Worm (Caenorhabditis elegans) whole organism, young adult: ENCODE data around the gene F29B9.1.

Experiments used
- F33H1.4 ChIP-seq: fragments of 200-800 bp; sonication (Bioruptor generic); IDR thresholded peaks from 2 replicates; pipeline ENCODE4 v1.3.6; 2022; ENCODE audit warnings: missing genetic modification reagents, missing genetic modification characterization, missing compliant biosample characterization
- F39B2.1 ChIP-seq: fragments of 200-800 bp; sonication (Bioruptor generic); IDR thresholded peaks from 2 replicates; pipeline ENCODE4 v1.3.6; 2022; ENCODE audit warnings: missing genetic modification reagents, missing genetic modification characterization, missing compliant biosample characterization
- F57C9.4 ChIP-seq: sonication (generic microtip); optimal IDR thresholded peaks from 2 replicates; lab custom pipeline; 2017; ENCODE audit warnings: mild to moderate bottlenecking, missing genetic modification characterization, missing compliant biosample characterization
- ccch-3 ChIP-seq: fragments of 200-800 bp; sonication (Bioruptor generic); optimal IDR thresholded peaks from 2 replicates; lab custom pipeline; 2018; ENCODE audit warnings: mild to moderate bottlenecking, missing genetic modification characterization, missing compliant biosample characterization
- ceh-91 ChIP-seq: fragments of 200-800 bp; sonication (Bioruptor generic); IDR thresholded peaks from 2 replicates; pipeline ENCODE4 v1.3.6; 2022; ENCODE audit warnings: missing genetic modification reagents, missing genetic modification characterization, missing compliant biosample characterization
- hmg-1.2 ChIP-seq: fragments of 200-800 bp; sonication (Bioruptor generic); IDR thresholded peaks from 2 replicates; pipeline ENCODE4 v1.3.6; 2022; ENCODE audit warnings: missing genetic modification reagents, missing genetic modification characterization, missing compliant biosample characterization
- mcd-1 ChIP-seq: fragments of 200-800 bp; sonication (Bioruptor generic); IDR thresholded peaks from 2 replicates; pipeline ENCODE4 v1.3.6; 2022; ENCODE audit warnings: missing genetic modification reagents, missing genetic modification characterization, missing compliant biosample characterization
- snpc-1.1 ChIP-seq: sonication (generic microtip); optimal IDR thresholded peaks from 2 replicates; lab custom pipeline; 2017; ENCODE audit warnings: missing genetic modification characterization, mild to moderate bottlenecking, missing compliant biosample characterization, antibody characterized with exemption, moderate library complexity, missing genotype, missing genetic modification reagents; ENCODE audit not compliant: insufficient read depth
- ztf-18 ChIP-seq: sonication (generic microtip); optimal IDR thresholded peaks from 2 replicates; lab custom pipeline; 2016; ENCODE audit warnings: missing genotype, mild to moderate bottlenecking, missing genetic modification characterization, missing compliant biosample characterization

Gene F29B9.1

DNA sequence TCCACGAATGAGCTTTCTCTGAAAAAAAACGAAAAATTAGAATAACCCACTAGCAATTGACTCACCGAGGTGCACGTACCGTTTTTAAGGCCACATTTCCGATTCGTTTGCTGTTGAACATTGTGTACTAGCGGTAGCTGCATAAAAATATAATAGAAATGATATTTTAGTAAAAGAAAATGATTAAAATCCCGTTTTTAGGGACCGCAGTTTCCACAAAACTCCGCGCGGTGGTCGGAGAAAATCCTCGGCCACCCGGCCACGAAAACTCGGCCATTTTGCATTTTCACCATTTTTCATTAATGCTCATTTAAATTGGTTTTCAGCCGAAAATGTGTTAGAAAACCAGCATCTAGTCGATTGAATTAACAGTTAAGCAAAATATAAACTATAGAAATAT lies 47.2 kb downstream of the F29B9.1 start, which contains the start of gene yars-2 (continued):
- TF ChIP-seq F39B2.1 (GFP tag; lab: Robert Waterston, UW) (no peak), snpc-1.1 (tag; lab: Kevin White, UChicago) (no peak), F57C9.4 (no peak), F33H1.4 (no peak), ccch-3 (GFP tag; lab: Kevin White, UChicago) (no peak), ztf-18 (tag; lab: Kevin White, UChicago) (no peak), ceh-91 (GFP tag; lab: Robert Waterston, UW) (no peak)

DNA sequence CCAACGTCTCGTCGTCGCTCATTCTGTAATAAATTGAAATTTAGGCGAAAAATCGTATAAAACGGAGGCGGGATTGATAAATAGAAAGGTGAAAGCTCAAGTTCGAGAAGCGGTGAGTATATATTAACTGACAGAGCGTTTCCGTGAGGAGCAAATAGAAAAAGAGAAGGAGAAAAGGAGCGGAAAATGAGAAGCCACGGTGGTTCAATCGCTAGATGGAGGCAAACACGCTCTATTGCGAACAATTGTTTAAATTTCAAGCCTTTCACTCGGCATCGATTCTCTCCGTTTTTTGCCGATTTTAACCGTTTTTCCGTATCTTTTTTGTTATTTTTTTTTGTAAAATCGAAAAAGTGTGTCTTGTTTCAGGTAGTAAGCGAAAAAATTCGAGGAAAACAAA lies 50.6 kb downstream of the F29B9.1 start, which contains the start of gene miro-1:
miro-1 (minus strand) TSS at position 23 of the 400 bp plus-strand sequence.
- TF ChIP-seq mcd-1: peak; percentile 76
- peak; percentile 33; the same call in 1 of the 2 replicates for TF ChIP-seq hmg-1.2
- TF ChIP-seq, all 124 proteins: peak for 2; not testable (repeated sequence) for 122
